Fruit fly (Drosophila melanogaster): ENCODE data around the gene Art6.

Gene Art6

DNA sequence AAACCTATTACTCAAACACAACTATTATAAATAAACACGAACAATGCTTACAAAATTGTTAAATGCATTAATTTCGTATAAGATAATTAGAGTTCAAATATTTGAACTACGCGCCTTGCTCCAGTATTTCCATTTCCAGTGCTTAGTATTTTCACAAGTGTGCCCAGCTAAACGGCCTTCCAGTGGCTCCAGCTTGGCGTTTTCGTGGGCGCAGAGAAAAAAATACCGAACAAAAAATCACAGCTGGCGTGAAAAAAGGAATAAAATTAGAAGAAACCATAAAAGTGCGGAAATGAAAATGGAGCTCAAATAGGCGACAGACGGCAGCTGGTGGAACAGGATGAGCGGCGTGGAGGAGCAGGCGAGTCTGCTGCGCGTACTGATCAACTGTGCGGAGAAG lies 13.0 kb upstream of the Art6 start, which contains the start of gene Ipp (continued):
- TF ChIP-seq ERR (GFP tag; optimal IDR thresholded peaks at IDR 0.05), result no peak
- no peak for TF ChIP-seq CG7271 (tag; optimal IDR thresholded peaks at IDR 0.05)
- no peak for TF ChIP-seq abd-A (tag; optimal IDR thresholded peaks at IDR 0.05)
- TF ChIP-seq CG12299 (tag; optimal IDR thresholded peaks at IDR 0.05), result no peak
- peak; percentile 87 for TF ChIP-seq pzg (GFP tag; optimal IDR thresholded peaks at IDR 0.05)
- TF ChIP-seq CG3065 (GFP tag; optimal IDR thresholded peaks at IDR 0.05), result no peak
- no peak for TF ChIP-seq CG6654 (GFP tag; optimal IDR thresholded peaks at IDR 0.05)
- TF ChIP-seq CG17186 (GFP tag; optimal IDR thresholded peaks at IDR 0.05), result peak; percentile 49
- TF ChIP-seq Ets65A (GFP tag), result no peak
- no peak for TF ChIP-seq tna (GFP tag; IDR thresholded peaks at IDR 0.05; ENCODE audit: partially characterized antibody)
- no peak for TF ChIP-seq Fer2 (tag; optimal IDR thresholded peaks at IDR 0.05)
- no peak for TF ChIP-seq dpn (GFP tag; optimal IDR thresholded peaks at IDR 0.05)
- no peak for TF ChIP-seq CG5180 (GFP tag; optimal IDR thresholded peaks at IDR 0.05)
- TF ChIP-seq fd64A (GFP tag; optimal IDR thresholded peaks at IDR 0.05), result no peak
- no peak for TF ChIP-seq CG17912 (GFP tag; optimal IDR thresholded peaks at IDR 0.05)
- no peak for TF ChIP-seq danr (GFP tag; IDR thresholded peaks at IDR 0.05)
- TF ChIP-seq az2 (GFP tag; optimal IDR thresholded peaks at IDR 0.05), result no peak
- TF ChIP-seq Mad (GFP tag; optimal IDR thresholded peaks at IDR 0.05), result no peak
- no peak for TF ChIP-seq CG33213 (GFP tag; optimal IDR thresholded peaks at IDR 0.05)
- no peak for TF ChIP-seq jigr1 (GFP tag; IDR thresholded peaks at IDR 0.05)
- TF ChIP-seq CG11247 (GFP tag; IDR thresholded peaks at IDR 0.05), result no peak
- TF ChIP-seq lbe (GFP tag; optimal IDR thresholded peaks at IDR 0.05), result no peak
- no peak for TF ChIP-seq CG7786 (GFP tag; optimal IDR thresholded peaks at IDR 0.05)
- no peak for TF ChIP-seq CG13894 (tag; optimal IDR thresholded peaks at IDR 0.05)
- no peak for TF ChIP-seq CG30020 (tag; optimal IDR thresholded peaks at IDR 0.05)
- TF ChIP-seq CG4854 (GFP tag; optimal IDR thresholded peaks at IDR 0.05), result no peak
- no peak for TF ChIP-seq pfk (GFP tag; optimal IDR thresholded peaks at IDR 0.05)
- no peak for TF ChIP-seq mld (GFP tag; IDR thresholded peaks at IDR 0.05; ENCODE audit: partially characterized antibody)
- TF ChIP-seq CG6791 (GFP tag; IDR thresholded peaks at IDR 0.05; ENCODE audit: partially characterized antibody), result no peak
- no peak for TF ChIP-seq Nf-YB (GFP tag; optimal IDR thresholded peaks at IDR 0.05)
- TF ChIP-seq cwo (GFP tag; optimal IDR thresholded peaks at IDR 0.05), result no peak
- no peak for TF ChIP-seq Ptx1 (GFP tag; IDR thresholded peaks at IDR 0.05)
- TF ChIP-seq Sox102F (GFP tag; optimal IDR thresholded peaks at IDR 0.05), result no peak
- 0 out of 4 replicates have a peak, but pooled peaks have one; percentile 9 for TF ChIP-seq chinmo (GFP tag; IDR thresholded peaks at IDR 0.05; ENCODE audit: partially characterized antibody)
- TF ChIP-seq CG12155 (GFP tag; optimal IDR thresholded peaks at IDR 0.05), result no peak
- TF ChIP-seq CG10431 (GFP tag; optimal IDR thresholded peaks at IDR 0.05), result no peak
- no peak for TF ChIP-seq tin (GFP tag; optimal IDR thresholded peaks at IDR 0.05)
- TF ChIP-seq CG15479 (GFP tag; optimal IDR thresholded peaks at IDR 0.05), result no peak
- TF ChIP-seq Ssrp (tag; optimal IDR thresholded peaks at IDR 0.05), result no peak
- peak; percentile 93 for TF ChIP-seq gfzf (GFP tag; optimal IDR thresholded peaks at IDR 0.05)
- no peak for TF ChIP-seq fd96Cb (tag; optimal IDR thresholded peaks at IDR 0.05)
- no peak for TF ChIP-seq Mes4 (GFP tag; optimal IDR thresholded peaks at IDR 0.05)
- no peak for TF ChIP-seq CG4730 (GFP tag; IDR thresholded peaks at IDR 0.05)
- TF ChIP-seq al (GFP tag; IDR thresholded peaks at IDR 0.05), result no peak
- TF ChIP-seq Mrtf (GFP tag; IDR thresholded peaks at IDR 0.05), result no peak
- no peak for TF ChIP-seq CG9437 (GFP tag; optimal IDR thresholded peaks at IDR 0.05)
- TF ChIP-seq CG9609 (GFP tag; optimal IDR thresholded peaks at IDR 0.05), result no peak
- no peak for TF ChIP-seq CG6813 (GFP tag; optimal IDR thresholded peaks at IDR 0.05)
- TF ChIP-seq CG31388 (GFP tag; optimal IDR thresholded peaks at IDR 0.05), result no peak
- TF ChIP-seq Hr39 (optimal IDR thresholded peaks at IDR 0.05), result no peak
- TF ChIP-seq CG6272 (GFP tag; IDR thresholded peaks at IDR 0.05), result no peak
- peak; percentile 85 for TF ChIP-seq Dp (GFP tag; optimal IDR thresholded peaks at IDR 0.05)
